Worm (Caenorhabditis elegans) whole organism, early embryonic: ENCODE results near the gene irg-3.

Source experiments
- B0310.2 ChIP-seq: sonication (generic microtip); optimal IDR thresholded peaks from 2 replicates; lab custom pipeline; 2016; ENCODE audit warnings: mild to moderate bottlenecking, missing genetic modification characterization, missing compliant biosample characterization
- F13C5.2 ChIP-seq: sonication (generic microtip); optimal IDR thresholded peaks from 2 replicates; lab custom pipeline; 2017; ENCODE audit warnings: mild to moderate bottlenecking, missing genetic modification characterization, inconsistent platforms, missing compliant biosample characterization
- aly-1 ChIP-seq: sonication (generic microtip); optimal IDR thresholded peaks from 2 replicates; lab custom pipeline; 2016; ENCODE audit warnings: missing genetic modification characterization, missing compliant biosample characterization
- ama-1 ChIP-seq: fragments of 150-350 bp; optimal IDR thresholded peaks from 2 replicates; lab custom pipeline; 2014
- ceh-13 ChIP-seq: fragments of 200-800 bp; sonication (Bioruptor generic); optimal IDR thresholded peaks from 2 replicates; lab custom pipeline; 2018; ENCODE audit warnings: mild to moderate bottlenecking, missing genetic modification characterization, missing compliant biosample characterization
- ceh-36 ChIP-seq: sonication (generic microtip); optimal IDR thresholded peaks from 2 replicates; lab custom pipeline; 2016; ENCODE audit warnings: missing genetic modification characterization, inconsistent platforms, missing compliant biosample characterization
- ets-7 ChIP-seq: sonication (generic microtip); optimal IDR thresholded peaks from 2 replicates; lab custom pipeline; 2016; ENCODE audit warnings: missing genotype, missing genetic modification characterization, missing compliant biosample characterization
- flt-1 ChIP-seq: fragments of 200-800 bp; sonication (Bioruptor generic); IDR thresholded peaks from 2 replicates; pipeline ENCODE4 v1.3.6; 2022; ENCODE audit warnings: missing genetic modification characterization, missing compliant biosample characterization
- hmbx-1 ChIP-seq: sonication (generic microtip); optimal IDR thresholded peaks from 2 replicates; lab custom pipeline; 2016; ENCODE audit warnings: mild to moderate bottlenecking, missing genetic modification characterization, missing compliant biosample characterization
- hnd-1 ChIP-seq: sonication (generic microtip); optimal IDR thresholded peaks from 2 replicates; lab custom pipeline; 2016; ENCODE audit warnings: missing genetic modification characterization, missing compliant biosample characterization
- pes-1 ChIP-seq: fragments of 200-800 bp; sonication (Bioruptor generic); IDR thresholded peaks from 2 replicates; pipeline ENCODE4 v1.3.6; 2022; ENCODE audit warnings: missing genetic modification reagents, missing genetic modification characterization, missing compliant biosample characterization
- scrt-1 ChIP-seq: fragments of 200-800 bp; sonication (Bioruptor generic); IDR thresholded peaks from 2 replicates; pipeline ENCODE4 v1.3.6; 2022; ENCODE audit warnings: missing genetic modification characterization, missing compliant biosample characterization
- sea-1 ChIP-seq: fragments of 200-800 bp; sonication (Bioruptor generic); conservative IDR thresholded peaks from 2 replicates; pipeline ENCODE4 v1.3.6; 2022; ENCODE audit warnings: missing genetic modification characterization, missing compliant biosample characterization
- tra-4 ChIP-seq: sonication (generic microtip); optimal IDR thresholded peaks from 2 replicates; lab custom pipeline; 2017; ENCODE audit warnings: missing genetic modification characterization, missing compliant biosample characterization

DNA sequence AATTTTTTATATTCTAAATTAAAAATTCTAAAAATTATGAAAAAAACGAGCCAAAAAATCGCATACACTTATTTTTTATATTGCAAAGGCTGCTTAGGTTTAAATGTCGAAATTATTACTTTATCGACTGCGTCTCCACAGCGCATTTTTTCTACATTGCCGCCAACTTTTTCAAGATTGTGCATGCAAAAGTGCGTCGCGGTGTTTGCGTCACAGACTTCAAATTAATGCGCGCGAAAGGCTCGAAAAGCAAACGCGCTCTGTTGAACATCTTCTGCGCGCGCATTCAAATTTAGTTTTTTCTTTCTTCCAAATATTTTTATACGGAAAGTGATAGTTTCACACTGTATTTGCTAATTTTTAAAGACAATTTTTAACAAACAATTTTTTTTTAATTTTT lies 8.2 kb downstream of the irg-3 start:
- no peak for TF ChIP-seq ceh-36 (tag; lab: Kevin White, UChicago)
- no peak for TF ChIP-seq ama-1 (lab: Kevin White, UChicago)
- TF ChIP-seq sea-1 (GFP tag; lab: Robert Waterston, UW), result no peak
- no peak for TF ChIP-seq scrt-1
- TF ChIP-seq ceh-13, result no peak
- TF ChIP-seq aly-1 (tag; lab: Kevin White, UChicago), result no peak
- TF ChIP-seq tra-4 (tag; lab: Kevin White, UChicago), result no peak
- TF ChIP-seq hmbx-1 (tag; lab: Kevin White, UChicago), result no peak
- no peak for TF ChIP-seq flt-1 (GFP tag; lab: Robert Waterston, UW)
- TF ChIP-seq B0310.2 (tag; lab: Kevin White, UChicago), result no peak
- TF ChIP-seq ets-7 (tag; lab: Kevin White, UChicago), result no peak
- no peak for TF ChIP-seq hnd-1
- TF ChIP-seq pes-1 (GFP tag; lab: Robert Waterston, UW), result peak; percentile 52; the same call in 1 of the 2 replicates
- TF ChIP-seq F13C5.2, result peak; percentile 4
